Fruit fly (Drosophila melanogaster) whole organism, embryonic: ENCODE data around the gene CG9360.

Experiments used
- BEAF-32 ChIP-seq: fragments of 200-800 bp; sonication (Bioruptor generic); optimal IDR thresholded peaks from 3 replicates; lab custom pipeline; 2017; ENCODE audit warnings: missing biosample characterization, missing genetic modification characterization, mild to moderate bottlenecking, moderate library complexity, missing genetic modification reagents
- CG13894 ChIP-seq: fragments of 200-800 bp; sonication (Bioruptor generic); optimal IDR thresholded peaks from 3 replicates; lab custom pipeline; 2018; ENCODE audit warnings: missing biosample characterization, mild to moderate bottlenecking, missing genetic modification characterization, moderate library complexity
- CG17359 ChIP-seq: fragments of 200-800 bp; sonication (Bioruptor generic); optimal IDR thresholded peaks from 3 replicates; lab custom pipeline; 2018; ENCODE audit warnings: missing biosample characterization, mild to moderate bottlenecking, missing genetic modification characterization, moderate library complexity
- CG17912 ChIP-seq: fragments of 200-800 bp; sonication (Bioruptor generic); optimal IDR thresholded peaks from 2 replicates; lab custom pipeline; 2018; ENCODE audit warnings: missing biosample characterization, mild to moderate bottlenecking, missing genetic modification characterization
- CG18599 ChIP-seq: fragments of 200-800 bp; sonication (Bioruptor generic); optimal IDR thresholded peaks from 3 replicates; lab custom pipeline; 2017; ENCODE audit warnings: missing biosample characterization, missing genetic modification characterization, mild to moderate bottlenecking, moderate library complexity, missing genetic modification reagents
- CG3065 ChIP-seq: fragments of 200-800 bp; sonication (Bioruptor generic); optimal IDR thresholded peaks from 2 replicates; lab custom pipeline; 2016; ENCODE audit warnings: missing biosample characterization, missing genetic modification characterization
- CG42726 ChIP-seq: fragments of 200-800 bp; sonication (Bioruptor generic); IDR thresholded peaks from 2 replicates; pipeline ENCODE4 v1.3.6; 2022; ENCODE audit warnings: missing biosample characterization, missing genetic modification characterization; ENCODE audit not compliant: partially characterized antibody
- CG4328 ChIP-seq: fragments of 200-800 bp; sonication (Bioruptor generic); optimal IDR thresholded peaks from 3 replicates; lab custom pipeline; 2017; ENCODE audit warnings: missing biosample characterization, missing genetic modification reagents, missing genetic modification characterization
- CG6254 ChIP-seq: fragments of 200-800 bp; sonication (Bioruptor generic); optimal IDR thresholded peaks from 3 replicates; lab custom pipeline; 2017; ENCODE audit warnings: mild to moderate bottlenecking, missing biosample characterization, missing genetic modification reagents, missing genetic modification characterization
- CG6654 ChIP-seq: fragments of 200-800 bp; sonication (Bioruptor generic); optimal IDR thresholded peaks from 2 replicates; lab custom pipeline; 2017; ENCODE audit warnings: missing biosample characterization, mild to moderate bottlenecking, missing genetic modification characterization
- CG6765 ChIP-seq: fragments of 200-800 bp; sonication (Bioruptor generic); optimal IDR thresholded peaks from 3 replicates; lab custom pipeline; 2017; ENCODE audit warnings: missing biosample characterization, mild to moderate bottlenecking, missing genetic modification characterization
- CG8290 ChIP-seq, 3 experiments: fragments of 200-800 bp; sonication (Bioruptor generic); optimal IDR thresholded peaks; 2 replicates each; lab custom pipeline; 2016 to 2019; ENCODE audit warnings: missing biosample characterization in 3 of 3, missing genetic modification characterization in 3 of 3, mild to moderate bottlenecking in 2 of 3, moderate library complexity in 1 of 3
- CG9437 ChIP-seq: fragments of 200-800 bp; sonication (Bioruptor generic); optimal IDR thresholded peaks from 2 replicates; lab custom pipeline; 2018; ENCODE audit warnings: missing biosample characterization, mild to moderate bottlenecking, missing genetic modification characterization
- CkIIα-i1 ChIP-seq: fragments of 200-800 bp; sonication (Bioruptor generic); IDR thresholded peaks from 2 replicates; pipeline ENCODE4 v1.3.6; 2022; ENCODE audit warnings: missing biosample characterization, missing genetic modification characterization
- Deaf1 ChIP-seq: fragments of 200-800 bp; optimal IDR thresholded peaks from 3 replicates; lab custom pipeline; 2019; ENCODE audit warnings: missing biosample characterization, mild to moderate bottlenecking, missing genetic modification characterization, moderate library complexity
- Dll ChIP-seq: fragments of 200-800 bp; sonication (Bioruptor generic); IDR thresholded peaks from 4 replicates; pipeline ENCODE4 v1.3.6; 2022; ENCODE audit warnings: missing biosample characterization, missing genetic modification characterization; ENCODE audit not compliant: partially characterized antibody
- Hr78 ChIP-seq, 2 experiments: fragments of 200-800 bp in 1 of 2; fragments of >200 bp in 1 of 2; sonication (Bioruptor generic) in 1 of 2; optimal IDR thresholded peaks; 2 replicates each; lab custom pipeline; 2017 to 2019; ENCODE audit warnings: missing biosample characterization in 2 of 2, missing genetic modification characterization in 2 of 2, mild to moderate bottlenecking in 1 of 2, moderate library complexity in 1 of 2
- Jarid2 ChIP-seq: fragments of 200-800 bp; sonication (Bioruptor generic); optimal IDR thresholded peaks from 3 replicates; lab custom pipeline; 2017; ENCODE audit warnings: mild to moderate bottlenecking, missing biosample characterization, missing genetic modification reagents, missing genetic modification characterization
- Med ChIP-seq: fragments of 200-800 bp; sonication (Bioruptor generic); peaks from one replicate; lab custom pipeline; 2016; ENCODE audit warnings: missing biosample characterization, missing genetic modification characterization, mild to moderate bottlenecking, inconsistent platforms, moderate library complexity
- Meics ChIP-seq: fragments of 200-800 bp; sonication (Bioruptor generic); optimal IDR thresholded peaks from 2 replicates; lab custom pipeline; 2017; ENCODE audit warnings: missing biosample characterization, mild to moderate bottlenecking, missing genetic modification characterization
- Mes4 ChIP-seq: fragments of 200-800 bp; sonication (Bioruptor generic); optimal IDR thresholded peaks from 2 replicates; lab custom pipeline; 2016; ENCODE audit warnings: missing biosample characterization, missing genetic modification characterization
- Nf-YB ChIP-seq: fragments of 200-800 bp; sonication (Bioruptor generic); optimal IDR thresholded peaks from 3 replicates; lab custom pipeline; 2019; ENCODE audit warnings: missing biosample characterization, mild to moderate bottlenecking, missing genetic modification characterization, moderate library complexity
- Sox100B ChIP-seq: fragments of 200-800 bp; sonication (Bioruptor generic); optimal IDR thresholded peaks from 3 replicates; lab custom pipeline; 2018; ENCODE audit warnings: missing biosample characterization, mild to moderate bottlenecking, missing genetic modification characterization
- bowl ChIP-seq: fragments of 200-800 bp; sonication (Bioruptor generic); IDR thresholded peaks from 2 replicates; pipeline ENCODE4 v1.3.6; 2022; ENCODE audit warnings: missing biosample characterization, missing genetic modification characterization
- btn ChIP-seq: fragments of 200-800 bp; sonication (Bioruptor generic); optimal IDR thresholded peaks from 2 replicates; lab custom pipeline; 2016; ENCODE audit warnings: missing biosample characterization, missing genetic modification characterization
- crc ChIP-seq: fragments of 200-800 bp; sonication (Bioruptor generic); optimal IDR thresholded peaks from 2 replicates; lab custom pipeline; 2016; ENCODE audit warnings: missing biosample characterization, missing genetic modification characterization
- crol ChIP-seq: fragments of 200-800 bp; sonication (Bioruptor generic); IDR thresholded peaks from 2 replicates; pipeline ENCODE4 v1.3.6; 2022; ENCODE audit warnings: missing biosample characterization, missing genetic modification characterization
- gem ChIP-seq: fragments of 200-800 bp; sonication (Bioruptor generic); optimal IDR thresholded peaks from 2 replicates; lab custom pipeline; 2019; ENCODE audit warnings: missing biosample characterization, mild to moderate bottlenecking, missing genetic modification characterization, moderate library complexity
- gro ChIP-seq: fragments of 200-800 bp; sonication (Bioruptor generic); optimal IDR thresholded peaks from 2 replicates; lab custom pipeline; 2016; ENCODE audit warnings: missing biosample characterization, missing genetic modification characterization
- kay ChIP-seq: fragments of 200-800 bp; sonication (Bioruptor generic); optimal IDR thresholded peaks from 2 replicates; lab custom pipeline; 2016; ENCODE audit warnings: missing biosample characterization, missing genetic modification characterization
- knrl ChIP-seq: fragments of 200-800 bp; sonication (Bioruptor generic); IDR thresholded peaks from 3 replicates; pipeline ENCODE4 v1.3.6; 2022; ENCODE audit warnings: missing biosample characterization, missing genetic modification characterization; ENCODE audit not compliant: partially characterized antibody
- lilli ChIP-seq: fragments of 200-800 bp; sonication (Bioruptor generic); optimal IDR thresholded peaks from 3 replicates; lab custom pipeline; 2016; ENCODE audit warnings: missing biosample characterization, missing genetic modification characterization
- mirr ChIP-seq: fragments of 200-800 bp; sonication (Bioruptor generic); optimal IDR thresholded peaks from 3 replicates; lab custom pipeline; 2018; ENCODE audit warnings: missing biosample characterization, mild to moderate bottlenecking, missing genetic modification characterization
- nerfin-2 ChIP-seq: fragments of 200-800 bp; sonication (Bioruptor generic); IDR thresholded peaks from 2 replicates; pipeline ENCODE4 v1.3.6; 2022; ENCODE audit warnings: missing biosample characterization, missing genetic modification characterization; ENCODE audit not compliant: partially characterized antibody
- nmo ChIP-seq: fragments of 200-800 bp; sonication (Bioruptor generic); optimal IDR thresholded peaks from 2 replicates; lab custom pipeline; 2018; ENCODE audit warnings: missing biosample characterization, mild to moderate bottlenecking, missing genetic modification characterization, moderate library complexity
- pan ChIP-seq, 4 experiments: fragments of >200 bp in 3 of 4; fragments of 200-800 bp in 1 of 4; sonication (Bioruptor generic) in 1 of 4; optimal IDR thresholded peaks in 3 of 4; IDR thresholded peaks in 1 of 4; 2 replicates each; pipeline versions ENCODE4 v1.3.6 to Lab custom; 2017 to 2022; ENCODE audit warnings: missing biosample characterization in 2 of 4, missing genetic modification characterization in 2 of 4, mixed read lengths in 1 of 4
- phol ChIP-seq: fragments of 200-800 bp; sonication (Bioruptor generic); optimal IDR thresholded peaks from 3 replicates; lab custom pipeline; 2018; ENCODE audit warnings: missing biosample characterization, mild to moderate bottlenecking, missing genetic modification characterization, moderate library complexity
- prd ChIP-seq, 3 experiments: fragments of >200 bp in 2 of 3; fragments of 200-800 bp in 1 of 3; sonication (Bioruptor generic) in 1 of 3; optimal IDR thresholded peaks in 2 of 3; IDR thresholded peaks in 1 of 3; 2 replicates in 2 of 3; 3 replicates in 1 of 3; pipeline versions ENCODE4 v1.3.6 to Lab custom; 2017 to 2022; ENCODE audit warnings: missing biosample characterization in 1 of 3, missing genetic modification characterization in 1 of 3
- pros ChIP-seq: fragments of 200-800 bp; sonication (Bioruptor generic); optimal IDR thresholded peaks from 3 replicates; lab custom pipeline; 2019; ENCODE audit warnings: missing biosample characterization, mild to moderate bottlenecking, missing genetic modification characterization, moderate library complexity
- sc ChIP-seq, 3 experiments: fragments of >200 bp in 2 of 3; fragments of 200-800 bp in 1 of 3; sonication (Bioruptor generic) in 1 of 3; optimal IDR thresholded peaks; 2 replicates in 2 of 3; 3 replicates in 1 of 3; lab custom pipeline; 2017; ENCODE audit warnings: mild to moderate bottlenecking in 1 of 3, missing biosample characterization in 1 of 3, missing genetic modification characterization in 1 of 3, missing genetic modification reagents in 1 of 3
- sens ChIP-seq: fragments of 200-800 bp; sonication (Bioruptor generic); peaks from one replicate; lab custom pipeline; 2016; ENCODE audit warnings: missing biosample characterization, missing genetic modification characterization
- unc-4 ChIP-seq: fragments of 200-800 bp; sonication (Bioruptor generic); IDR thresholded peaks from 2 replicates; pipeline ENCODE4 v1.3.6; 2022; ENCODE audit warnings: missing biosample characterization, missing genetic modification characterization; ENCODE audit not compliant: partially characterized antibody
- unpg ChIP-seq: fragments of 200-800 bp; sonication (Bioruptor generic); optimal IDR thresholded peaks from 3 replicates; lab custom pipeline; 2018; ENCODE audit warnings: missing biosample characterization, mild to moderate bottlenecking, missing genetic modification characterization, moderate library complexity
- wdn ChIP-seq: fragments of 200-800 bp; sonication (Bioruptor generic); IDR thresholded peaks from 2 replicates; pipeline ENCODE4 v1.3.6; 2022; ENCODE audit warnings: missing biosample characterization, missing genetic modification characterization

CG9360 gene

DNA sequence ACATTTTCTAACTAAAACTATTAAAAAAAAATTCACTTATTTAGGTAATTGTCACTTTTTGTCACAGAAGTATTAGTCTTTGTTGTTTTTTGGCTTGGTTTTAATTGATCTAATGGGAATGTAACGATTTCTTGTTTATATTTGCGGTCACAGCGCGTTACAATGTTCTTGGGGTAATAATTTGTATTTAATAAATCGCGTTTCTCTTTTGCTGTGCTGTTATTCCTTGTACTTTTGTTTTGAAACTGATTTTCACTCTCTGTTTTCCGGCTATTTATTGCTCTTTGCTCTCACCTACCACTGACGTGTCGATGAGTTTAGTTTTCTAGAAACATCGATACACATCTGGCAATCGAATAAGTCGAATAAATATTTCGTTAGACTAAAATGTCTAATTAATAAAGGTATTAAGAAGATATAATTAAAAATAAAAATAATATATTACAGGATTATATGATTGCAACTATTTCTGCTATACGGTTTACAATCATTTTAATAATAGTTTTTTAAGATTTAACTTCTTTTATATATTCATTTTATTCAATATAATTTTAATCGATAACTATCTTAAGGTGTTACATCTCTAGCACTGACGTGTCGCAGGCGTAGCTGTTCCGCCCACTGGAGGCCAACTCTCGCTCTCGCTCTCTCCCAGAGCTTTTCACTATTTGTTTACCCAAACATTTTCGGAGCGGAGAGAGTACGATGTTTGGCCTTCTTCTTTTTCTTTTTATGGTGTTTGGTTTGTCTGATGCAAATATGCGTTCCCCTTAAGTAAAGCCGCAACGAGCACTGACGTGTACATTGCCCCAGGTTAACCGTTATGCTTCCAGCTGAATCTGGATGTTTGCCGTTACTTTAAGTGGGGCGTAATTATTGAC lies 42.7 kb upstream of the CG9360 start, which contains the start of gene Hsc70-3 (continued):
- peak; percentile 60 for TF ChIP-seq CG6254 (GFP tag; lab: Kevin White, UChicago)
- TF ChIP-seq CG3065 (GFP tag; lab: Kevin White, UChicago), result peak; percentile 49
- no peak for TF ChIP-seq prd (optimal IDR thresholded peaks at IDR 0.05; lab: Kevin White, UChicago)
- no peak for TF ChIP-seq prd (GFP tag; IDR thresholded peaks at IDR 0.05; lab: Robert Waterston, UW)
- TF ChIP-seq nerfin-2 (GFP tag; lab: Robert Waterston, UW), result peak; percentile 62
- TF ChIP-seq lilli, result no peak
- peak; percentile 12 for TF ChIP-seq phol (tag; lab: Kevin White, UChicago)
- TF ChIP-seq mirr (GFP tag; lab: Kevin White, UChicago), result peak; percentile 45
- peak; percentile 6 for TF ChIP-seq CG6765
- peak; percentile 15 for TF ChIP-seq unpg (GFP tag; lab: Kevin White, UChicago)
- no peak for TF ChIP-seq CG42726 (GFP tag; lab: Robert Waterston, UW)
- TF ChIP-seq CG4328 (GFP tag; lab: Kevin White, UChicago), result peak; percentile 15
- TF ChIP-seq Med (GFP tag; lab: Kevin White, UChicago), result peak; percentile 89
- TF ChIP-seq CG9437, result no peak
- peak; percentile 79 for TF ChIP-seq unc-4 (GFP tag; lab: Robert Waterston, UW)
- TF ChIP-seq knrl (GFP tag; lab: Robert Waterston, UW), result peak; percentile 74; the same call in 2 of the 3 replicates
- no peak for TF ChIP-seq crc
- peak; percentile 53 for TF ChIP-seq nmo
- TF ChIP-seq gem (tag; lab: Kevin White, UChicago), result peak; percentile 33
- TF ChIP-seq CG17359, result peak; percentile 77
- TF ChIP-seq Sox100B (GFP tag; lab: Kevin White, UChicago), result peak; percentile 16
- TF ChIP-seq CG8290 (GFP tag; optimal IDR thresholded peaks at IDR 0.05; lab: Kevin White, UChicago), result peak; percentile 7
- peak in 1 of 2 experiments; percentile 40 for TF ChIP-seq CG8290 (tag; optimal IDR thresholded peaks at IDR 0.05; lab: Kevin White, UChicago)
- TF ChIP-seq Meics, result peak; percentile 1
- no peak for TF ChIP-seq CkIIα-i1 (GFP tag; lab: Robert Waterston, UW)
- peak; percentile 89 for TF ChIP-seq Dll
- TF ChIP-seq Hr78 (GFP tag; optimal IDR thresholded peaks at IDR 0.05; lab: Kevin White, UChicago), result peak in 1 of 2 experiments; percentile 6
- TF ChIP-seq Mes4 (GFP tag; lab: Kevin White, UChicago), result peak; percentile 7
- TF ChIP-seq BEAF-32 (GFP tag; lab: Kevin White, UChicago), result peak; percentile 70
- no peak for TF ChIP-seq pan (optimal IDR thresholded peaks at IDR 0.05; lab: Kevin White, UChicago)
- no peak for TF ChIP-seq pan (GFP tag; optimal IDR thresholded peaks at IDR 0.05 in 1 of 2, IDR thresholded peaks at IDR 0.05 in 1 of 2)
- TF ChIP-seq sc (optimal IDR thresholded peaks at IDR 0.05; lab: Kevin White, UChicago), result no peak
- peak; percentile 41 for TF ChIP-seq sc (GFP tag; optimal IDR thresholded peaks at IDR 0.05; lab: Kevin White, UChicago)
- TF ChIP-seq Deaf1 (tag; lab: Kevin White, UChicago), result peak; percentile 10
- no peak for TF ChIP-seq Nf-YB (GFP tag; lab: Kevin White, UChicago)
- TF ChIP-seq CG18599 (GFP tag; lab: Kevin White, UChicago), result peak; percentile 4
- peak; percentile 18 for TF ChIP-seq CG17912
- peak; percentile 57 for TF ChIP-seq Jarid2 (GFP tag; lab: Kevin White, UChicago)
- TF ChIP-seq kay (GFP tag; lab: Kevin White, UChicago), result peak; percentile 67
- peak; percentile 14 for TF ChIP-seq btn (GFP tag; lab: Kevin White, UChicago)
- no peak for TF ChIP-seq CG6654 (GFP tag; lab: Kevin White, UChicago)
- TF ChIP-seq crol (GFP tag; lab: Robert Waterston, UW), result no peak
- TF ChIP-seq wdn (GFP tag; lab: Robert Waterston, UW), result no peak
- TF ChIP-seq gro (GFP tag; lab: Kevin White, UChicago), result no peak
- TF ChIP-seq sens (GFP tag; lab: Kevin White, UChicago), result peak; percentile 83
- peak; percentile 66 for TF ChIP-seq pros (GFP tag; lab: Kevin White, UChicago)
- peak; percentile 33 for TF ChIP-seq CG13894 (tag; lab: Kevin White, UChicago)
- TF ChIP-seq bowl (GFP tag; lab: Robert Waterston, UW), result no peak
